Fruit fly (Drosophila melanogaster): ENCODE data around the gene Brd8.

Brd8 gene

dm6 chr3R:29255963-29256527 lies 32.8 kb downstream of the Brd8 start, which contains the start of gene CG45544:
TSS of gene CG45544 (plus strand) at chr3R:29256485.
- TF ChIP-seq CG10631 (GFP tag; optimal IDR thresholded peaks at IDR 0.05) (peak; percentile 99), Hr38 (GFP tag; optimal IDR thresholded peaks at IDR 0.05) (no peak), CG6276 (GFP tag; optimal IDR thresholded peaks at IDR 0.05) (peak; percentile 53), fd85E (GFP tag; optimal IDR thresholded peaks at IDR 0.05) (peak; percentile 87), CG34406 (GFP tag; optimal IDR thresholded peaks at IDR 0.05) (peak; percentile 82), dac (GFP tag; optimal IDR thresholded peaks at IDR 0.05) (peak; percentile 53), acj6 (GFP tag; optimal IDR thresholded peaks at IDR 0.05) (peak; percentile 93), Smox (GFP tag; optimal IDR thresholded peaks at IDR 0.05) (peak; percentile 90), CG6808 (GFP tag; optimal IDR thresholded peaks at IDR 0.05) (peak; percentile 94), CG6163 (GFP tag; IDR thresholded peaks at IDR 0.05) (peak; percentile 94), CG11902 (GFP tag; optimal IDR thresholded peaks at IDR 0.05) (peak; percentile 88), CG8119 (GFP tag; IDR thresholded peaks at IDR 0.05) (peak; percentile 81), svp (GFP tag) (peak; percentile 97), eg (GFP tag; IDR thresholded peaks at IDR 0.05) (peak; percentile 78), CG1621 (tag; optimal IDR thresholded peaks at IDR 0.05) (peak; percentile 98), Ets21C (GFP tag; optimal IDR thresholded peaks at IDR 0.05) (peak; percentile 95), Hr39 (GFP tag; optimal IDR thresholded peaks at IDR 0.05) (peak; percentile 96), dsx (GFP tag; optimal IDR thresholded peaks at IDR 0.05; ENCODE audit: poor library complexity, severe bottlenecking) (peak; percentile 92), CG11294 (GFP tag; IDR thresholded peaks at IDR 0.05) (peak; percentile 66), CG8319 (GFP tag; optimal IDR thresholded peaks at IDR 0.05) (peak; percentile 91), Eip93F (GFP tag; optimal IDR thresholded peaks at IDR 0.05) (peak; percentile 92), CG32006 (GFP tag; optimal IDR thresholded peaks at IDR 0.05) (peak; percentile 82), esn (GFP tag; optimal IDR thresholded peaks at IDR 0.05) (peak; percentile 96), CG3919 (GFP tag; optimal IDR thresholded peaks at IDR 0.05) (peak; percentile 96), net (GFP tag; optimal IDR thresholded peaks at IDR 0.05) (peak; percentile 88), Eip75B (GFP tag; optimal IDR thresholded peaks at IDR 0.05) (peak; percentile 97), Gug (GFP tag; IDR thresholded peaks at IDR 0.05) (peak; percentile 94), fd59A (GFP tag; optimal IDR thresholded peaks at IDR 0.05) (peak; percentile 96), ss (GFP tag; optimal IDR thresholded peaks at IDR 0.05) (peak; percentile 88 to 95), CG16779 (tag; optimal IDR thresholded peaks at IDR 0.05) (peak; percentile 76), spab (GFP tag; optimal IDR thresholded peaks at IDR 0.05) (peak; percentile 94), CG10669 (GFP tag; optimal IDR thresholded peaks at IDR 0.05) (peak; percentile 95), Eip78C (GFP tag) (peak; percentile 98), Blimp-1 (GFP tag; optimal IDR thresholded peaks at IDR 0.05) (peak; percentile 58), vri (GFP tag; optimal IDR thresholded peaks at IDR 0.05) (peak; percentile 92), CG3032 (tag; optimal IDR thresholded peaks at IDR 0.05) (peak; percentile 95), pdm3 (GFP tag; optimal IDR thresholded peaks at IDR 0.05) (peak; percentile 93), CG8632 (GFP tag; optimal IDR thresholded peaks at IDR 0.05) (peak; percentile 90), cyc (GFP tag; optimal IDR thresholded peaks at IDR 0.05) (peak; percentile 96), CG6854 (GFP tag; optimal IDR thresholded peaks at IDR 0.05) (peak; percentile 62), OdsH (GFP tag; optimal IDR thresholded peaks at IDR 0.05) (peak; percentile 91), Met (GFP tag; optimal IDR thresholded peaks at IDR 0.05) (peak; percentile 96), CG11762 (GFP tag; optimal IDR thresholded peaks at IDR 0.05; ENCODE audit: insufficient read depth) (peak; percentile 86), lz (GFP tag; optimal IDR thresholded peaks at IDR 0.05) (peak; percentile 97), salr (GFP tag; optimal IDR thresholded peaks at IDR 0.05) (peak; percentile 79 to 95), Sox102F (GFP tag; optimal IDR thresholded peaks at IDR 0.05) (peak; percentile 94), CG9139 (GFP tag; optimal IDR thresholded peaks at IDR 0.05) (peak; percentile 82), fkh (GFP tag; optimal IDR thresholded peaks at IDR 0.05) (no peak), Lpt (GFP tag; optimal IDR thresholded peaks at IDR 0.05) (peak; percentile 75), achi (GFP tag; optimal IDR thresholded peaks at IDR 0.05) (peak; percentile 92), CG6792 (GFP tag; optimal IDR thresholded peaks at IDR 0.05) (peak; percentile 98)

Measured in whole organism, prepupa.